Fruit fly (Drosophila melanogaster): ENCODE results near the gene Snmp1.
A peak's percentile ranks its signal among the peaks of the same experiment; 100 is the strongest.

Gene Snmp1

DNA sequence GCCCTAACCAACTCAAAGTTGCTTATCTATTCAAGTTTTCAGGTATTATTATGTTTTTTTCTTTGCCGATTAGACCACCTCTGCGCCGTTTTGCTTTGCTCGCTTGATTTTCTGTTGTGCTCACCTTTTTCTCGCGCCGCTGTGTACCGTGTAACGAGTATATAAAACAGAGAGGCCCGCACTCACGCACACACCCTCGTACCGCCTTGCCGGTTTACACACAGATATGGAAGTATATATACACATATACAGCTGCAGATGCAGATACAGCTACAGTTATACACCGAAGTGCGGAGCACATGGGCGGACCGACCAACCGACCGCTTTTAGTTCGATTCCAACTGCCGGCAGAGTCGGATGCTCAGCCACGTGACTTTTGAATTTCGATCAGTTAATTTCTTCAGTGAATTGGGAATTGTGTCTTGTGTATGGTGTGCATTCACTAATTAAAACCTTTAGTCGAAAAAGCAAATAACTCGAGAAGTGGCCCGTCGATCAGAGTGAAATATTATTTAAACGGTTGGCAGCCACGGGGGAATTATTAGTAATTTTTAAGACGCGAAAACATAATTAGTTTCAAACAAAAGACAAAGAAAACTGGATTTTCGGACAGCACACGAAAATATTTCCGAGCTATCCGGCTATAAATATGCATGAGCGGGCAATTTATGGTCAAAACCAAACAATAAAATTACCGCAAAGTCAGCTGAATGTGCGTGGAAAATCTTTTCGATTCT, 20.7 kb upstream of the Snmp1 start (continued):
- 0 out of 2 replicates have a peak, but pooled peaks have one; percentile 26 for TF ChIP-seq Scr (GFP tag; IDR thresholded peaks at IDR 0.05; ENCODE audit: partially characterized antibody)
- no peak for TF ChIP-seq Fer3 (tag; optimal IDR thresholded peaks at IDR 0.05)
- peak; percentile 10 for TF ChIP-seq gcm2 (GFP tag; optimal IDR thresholded peaks at IDR 0.05)
- peak; percentile 37 for TF ChIP-seq CG4328 (GFP tag; optimal IDR thresholded peaks at IDR 0.05)
- TF ChIP-seq her (GFP tag; optimal IDR thresholded peaks at IDR 0.05), result peak; percentile 66
- no peak; the same call in none of the 2 replicates for TF ChIP-seq CG9932 (GFP tag; IDR thresholded peaks at IDR 0.05)
- TF ChIP-seq insv (GFP tag; optimal IDR thresholded peaks at IDR 0.05), result peak in 1 of 2 experiments; percentile 78
- peak; percentile 53 for TF ChIP-seq CG31365 (tag; optimal IDR thresholded peaks at IDR 0.05)

DNA sequence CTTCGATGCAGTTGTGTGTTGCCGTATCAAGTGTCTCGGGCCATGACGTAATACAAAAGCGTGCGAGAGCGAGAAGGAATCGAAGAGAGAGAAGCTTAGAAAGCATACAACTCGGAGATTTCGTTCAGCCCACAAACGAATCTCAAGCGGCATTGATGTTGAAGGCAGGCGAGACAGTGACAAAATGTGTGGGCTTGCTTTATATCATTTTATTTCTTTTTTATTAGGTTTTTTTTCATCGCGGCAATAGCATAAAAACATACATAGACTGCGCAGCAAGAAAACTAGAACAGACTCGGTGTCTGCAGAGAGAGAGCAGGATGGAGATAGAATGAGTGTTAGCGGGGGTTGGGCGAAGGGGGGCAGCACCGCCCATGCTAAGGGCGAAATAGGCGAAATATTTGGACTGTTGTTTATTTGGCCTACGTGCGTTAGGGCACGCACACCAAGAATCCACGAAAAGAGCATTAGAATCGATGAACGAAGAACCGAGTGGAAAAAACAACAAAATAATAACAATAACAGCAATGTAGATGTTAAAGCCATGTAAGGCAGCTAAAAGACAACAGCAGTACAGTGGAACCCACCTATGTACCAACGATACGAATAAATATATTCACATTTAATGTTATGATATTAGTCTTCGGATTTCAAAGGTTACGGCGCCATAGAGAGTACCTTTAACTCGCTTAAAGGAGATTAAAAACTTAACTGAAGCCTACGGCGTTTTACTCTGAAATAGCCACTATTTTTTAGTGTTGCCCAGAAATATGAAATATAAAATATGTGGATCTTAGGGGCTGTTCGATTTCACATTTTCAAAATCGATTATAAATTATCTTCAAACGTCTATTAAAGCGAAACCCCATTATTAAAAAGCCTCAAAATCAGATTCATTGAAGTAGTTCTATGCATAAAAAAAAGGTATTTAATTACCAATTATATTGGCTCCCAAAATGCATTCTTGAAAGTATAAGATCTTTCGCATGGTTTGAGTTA, 19.7 kb upstream of the Snmp1 start:
- TF ChIP-seq insv (GFP tag; optimal IDR thresholded peaks at IDR 0.05), result no peak
- TF ChIP-seq CG8924 (tag; optimal IDR thresholded peaks at IDR 0.05), result peak; percentile 11
- TF ChIP-seq Fer2 (tag; optimal IDR thresholded peaks at IDR 0.05), result no peak
- TF ChIP-seq aop (GFP tag; IDR thresholded peaks at IDR 0.05), result no peak
- no peak for TF ChIP-seq ftz-f1 (GFP tag; optimal IDR thresholded peaks at IDR 0.05)
- TF ChIP-seq hkb (optimal IDR thresholded peaks at IDR 0.05), result no peak
- TF ChIP-seq hkb (GFP tag; IDR thresholded peaks at IDR 0.05), result peak; percentile 74
- TF ChIP-seq CG10209 (GFP tag; optimal IDR thresholded peaks at IDR 0.05), result peak; percentile 36
- 0 out of 2 replicates have a peak, but pooled peaks have one; percentile 29 for TF ChIP-seq CG17328 (GFP tag; IDR thresholded peaks at IDR 0.05)
- no peak for TF ChIP-seq CG15514 (GFP tag; optimal IDR thresholded peaks at IDR 0.05)
- TF ChIP-seq BEAF-32 (GFP tag; optimal IDR thresholded peaks at IDR 0.05), result no peak
- peak; percentile 55 for TF ChIP-seq dmrt99B (tag; optimal IDR thresholded peaks at IDR 0.05)
- no peak for TF ChIP-seq CkIIα-i1 (GFP tag; IDR thresholded peaks at IDR 0.05)
- peak; percentile 5 for TF ChIP-seq HHEX (GFP tag; optimal IDR thresholded peaks at IDR 0.05)
- TF ChIP-seq mam (GFP tag; optimal IDR thresholded peaks at IDR 0.05), result peak; percentile 27
- no peak for TF ChIP-seq bowl (GFP tag; IDR thresholded peaks at IDR 0.05)
- no peak for TF ChIP-seq her (GFP tag; optimal IDR thresholded peaks at IDR 0.05)
- no peak for TF ChIP-seq CG16813 (GFP tag; IDR thresholded peaks at IDR 0.05; ENCODE audit: partially characterized antibody)
- peak; percentile 1 for TF ChIP-seq Sox102F (GFP tag; optimal IDR thresholded peaks at IDR 0.05)
- no peak for TF ChIP-seq Awh (GFP tag; IDR thresholded peaks at IDR 0.05)
- TF ChIP-seq CG1024 (GFP tag; IDR thresholded peaks at IDR 0.05), result no peak
- peak; percentile 70 for TF ChIP-seq slbo (GFP tag; IDR thresholded peaks at IDR 0.05)
- TF ChIP-seq bcd (GFP tag; optimal IDR thresholded peaks at IDR 0.05), result peak; percentile 30
- peak; percentile 34; the same call in 1 of the 2 replicates for TF ChIP-seq CG9215 (GFP tag; IDR thresholded peaks at IDR 0.05)
- TF ChIP-seq Opbp (GFP tag; IDR thresholded peaks at IDR 0.05; ENCODE audit: partially characterized antibody), result no peak
- peak; percentile 82 for TF ChIP-seq CG7556 (GFP tag; optimal IDR thresholded peaks at IDR 0.05)
- TF ChIP-seq gfzf (GFP tag; optimal IDR thresholded peaks at IDR 0.05), result no peak
- peak; percentile 82; the same call in 1 of the 3 replicates for TF ChIP-seq CG2199 (GFP tag; IDR thresholded peaks at IDR 0.05)
- peak; percentile 62 for TF ChIP-seq CG2712 (tag; optimal IDR thresholded peaks at IDR 0.05)
- TF ChIP-seq Hr3 (GFP tag; optimal IDR thresholded peaks at IDR 0.05), result peak; percentile 5
- no peak for TF ChIP-seq gsb-n (tag; optimal IDR thresholded peaks at IDR 0.05)
- no peak for TF ChIP-seq scrt (GFP tag; optimal IDR thresholded peaks at IDR 0.05)
- TF ChIP-seq bsh (GFP tag; optimal IDR thresholded peaks at IDR 0.05), result peak in 1 of 2 experiments; percentile 6
- no peak for TF ChIP-seq C15 (GFP tag; IDR thresholded peaks at IDR 0.05)
- TF ChIP-seq bbx (GFP tag; IDR thresholded peaks at IDR 0.05; ENCODE audit: partially characterized antibody), result no peak
- TF ChIP-seq CoRest (tag; optimal IDR thresholded peaks at IDR 0.05), result peak; percentile 54
- no peak for TF ChIP-seq Neu2 (GFP tag; optimal IDR thresholded peaks at IDR 0.05; ENCODE audit: borderline replicate concordance)
- TF ChIP-seq slou (GFP tag; optimal IDR thresholded peaks at IDR 0.05), result no peak
